Worm (Caenorhabditis elegans): ENCODE measurements around the gene nlp-56.

ce11 chrIV:14833537-14833936 is 49.0 kb upstream of the nlp-56 start:
- no peak for TF ChIP-seq unc-62 (GFP tag; optimal IDR thresholded peaks at IDR 0.05)
- TF ChIP-seq nhr-12 (tag; optimal IDR thresholded peaks at IDR 0.05): no peak
- TF ChIP-seq unc-55 (GFP tag; optimal IDR thresholded peaks at IDR 0.05): no peak
- no peak for TF ChIP-seq R02D3.7 (tag; optimal IDR thresholded peaks at IDR 0.05)
